Worm (Caenorhabditis elegans) whole organism, young adult: ENCODE results near the gene mltn-1.
A peak's percentile ranks its signal among the peaks of the same experiment; 100 is the strongest.

Source experiments
- B0019.2 ChIP-seq: fragments of 200-800 bp; sonication (Bioruptor generic); conservative IDR thresholded peaks from 2 replicates; pipeline ENCODE4 v1.3.6; 2022; ENCODE audit warnings: missing genetic modification reagents, missing genetic modification characterization, missing compliant biosample characterization
- C06A6.2 ChIP-seq: fragments of 200-800 bp; sonication (Bioruptor generic); conservative IDR thresholded peaks from 2 replicates; pipeline ENCODE4 v1.3.6; 2022; ENCODE audit warnings: missing genetic modification characterization, missing compliant biosample characterization
- F10E7.11 ChIP-seq: sonication (generic microtip); optimal IDR thresholded peaks from 2 replicates; lab custom pipeline; 2017; ENCODE audit warnings: mild to moderate bottlenecking, missing genetic modification characterization, moderate library complexity, missing compliant biosample characterization
- F23B12.7 ChIP-seq: sonication (generic microtip); optimal IDR thresholded peaks from 2 replicates; lab custom pipeline; 2017; ENCODE audit warnings: missing genetic modification characterization, mild to moderate bottlenecking, missing compliant biosample characterization, antibody characterized with exemption, moderate library complexity; ENCODE audit not compliant: insufficient read depth
- F33H1.4 ChIP-seq: fragments of 200-800 bp; sonication (Bioruptor generic); IDR thresholded peaks from 2 replicates; pipeline ENCODE4 v1.3.6; 2022; ENCODE audit warnings: missing genetic modification reagents, missing genetic modification characterization, missing compliant biosample characterization
- F37B4.10 ChIP-seq: fragments of 200-800 bp; sonication (Bioruptor generic); IDR thresholded peaks from 2 replicates; pipeline ENCODE4 v1.3.6; 2022; ENCODE audit warnings: missing genetic modification characterization, missing compliant biosample characterization
- F39B2.1 ChIP-seq: fragments of 200-800 bp; sonication (Bioruptor generic); IDR thresholded peaks from 2 replicates; pipeline ENCODE4 v1.3.6; 2022; ENCODE audit warnings: missing genetic modification reagents, missing genetic modification characterization, missing compliant biosample characterization
- F49E8.2 ChIP-seq: sonication (generic microtip); optimal IDR thresholded peaks from 3 replicates; lab custom pipeline; 2017; ENCODE audit warnings: missing genetic modification characterization, mild to moderate bottlenecking, missing compliant biosample characterization, antibody characterized with exemption, moderate library complexity; ENCODE audit not compliant: insufficient read depth
- Y67H2A.10 ChIP-seq: fragments of 200-800 bp; sonication (Bioruptor generic); conservative IDR thresholded peaks from 2 replicates; pipeline ENCODE4 v1.3.6; 2022; ENCODE audit warnings: missing genetic modification reagents, missing genetic modification characterization, missing compliant biosample characterization
- aptf-3 ChIP-seq: fragments of 200-800 bp; sonication (Bioruptor generic); IDR thresholded peaks from 2 replicates; pipeline ENCODE4 v1.3.6; 2022; ENCODE audit warnings: missing genetic modification characterization, missing compliant biosample characterization
- athp-1 ChIP-seq: sonication (generic microtip); optimal IDR thresholded peaks from 2 replicates; lab custom pipeline; 2017; ENCODE audit warnings: mild to moderate bottlenecking, missing genetic modification characterization, missing compliant biosample characterization
- attf-3 ChIP-seq: fragments of 200-800 bp; sonication (Bioruptor generic); conservative IDR thresholded peaks from 2 replicates; pipeline ENCODE4 v1.3.6; 2022; ENCODE audit warnings: missing genetic modification reagents, missing genetic modification characterization, missing compliant biosample characterization
- attf-5 ChIP-seq: fragments of 200-800 bp; sonication (Bioruptor generic); optimal IDR thresholded peaks from 2 replicates; lab custom pipeline; 2018; ENCODE audit warnings: mild to moderate bottlenecking, missing genetic modification characterization, missing compliant biosample characterization
- cebp-1 ChIP-seq, 2 experiments: fragments of 200-800 bp in 1 of 2; sonication (Bioruptor generic) in 1 of 2; sonication (generic microtip) in 1 of 2; IDR thresholded peaks in 1 of 2; optimal IDR thresholded peaks in 1 of 2; 2 replicates each; pipeline versions ENCODE4 v1.3.6 to Lab custom; 2017 to 2022; ENCODE audit warnings: missing compliant biosample characterization in 2 of 2, missing genetic modification characterization in 2 of 2, mild to moderate bottlenecking in 1 of 2, missing genetic modification reagents in 1 of 2, moderate library complexity in 1 of 2
- ceh-27 ChIP-seq: fragments of 200-800 bp; sonication (Bioruptor generic); optimal IDR thresholded peaks from 2 replicates; lab custom pipeline; 2018; ENCODE audit warnings: mild to moderate bottlenecking, missing genetic modification characterization, moderate library complexity, missing compliant biosample characterization
- ceh-79 ChIP-seq: sonication (generic microtip); optimal IDR thresholded peaks from 2 replicates; lab custom pipeline; 2017; ENCODE audit warnings: mild to moderate bottlenecking, missing genetic modification characterization, missing compliant biosample characterization
- chd-7 ChIP-seq: sonication (generic microtip); optimal IDR thresholded peaks from 2 replicates; lab custom pipeline; 2016; ENCODE audit warnings: mild to moderate bottlenecking, missing genetic modification characterization, moderate library complexity, missing compliant biosample characterization
- die-1 ChIP-seq: sonication (generic microtip); optimal IDR thresholded peaks from 2 replicates; lab custom pipeline; 2016; ENCODE audit warnings: missing genotype, mild to moderate bottlenecking, missing genetic modification characterization, missing compliant biosample characterization
- dox-1 ChIP-seq: fragments of 200-800 bp; sonication (Bioruptor generic); IDR thresholded peaks from 2 replicates; pipeline ENCODE4 v1.3.6; 2022; ENCODE audit warnings: missing genetic modification reagents, missing genetic modification characterization, missing compliant biosample characterization
- dpl-1 ChIP-seq: fragments of 150-350 bp; optimal IDR thresholded peaks from 2 replicates; lab custom pipeline; 2014; ENCODE audit warnings: missing biosample characterization, missing genetic modification reagents, missing genetic modification characterization
- egl-18 ChIP-seq: fragments of 200-800 bp; sonication (Bioruptor generic); IDR thresholded peaks from 2 replicates; pipeline ENCODE4 v1.3.6; 2022; ENCODE audit warnings: missing genetic modification reagents, missing genetic modification characterization, missing compliant biosample characterization
- ets-4 ChIP-seq: fragments of 200-800 bp; sonication (Bioruptor generic); optimal IDR thresholded peaks from 2 replicates; lab custom pipeline; 2018; ENCODE audit warnings: mild to moderate bottlenecking, missing genetic modification characterization, missing compliant biosample characterization
- him-1 ChIP-seq: sonication (generic microtip); optimal IDR thresholded peaks from 2 replicates; lab custom pipeline; 2016; ENCODE audit warnings: missing genotype, missing genetic modification reagents, missing genetic modification characterization, missing compliant biosample characterization
- hlh-12 ChIP-seq: sonication (generic microtip); optimal IDR thresholded peaks from 2 replicates; lab custom pipeline; 2016; ENCODE audit warnings: missing genetic modification characterization, missing compliant biosample characterization
- hlh-26 ChIP-seq: fragments of 200-800 bp; sonication (Bioruptor generic); conservative IDR thresholded peaks from 2 replicates; pipeline ENCODE4 v1.3.6; 2022; ENCODE audit warnings: missing genetic modification reagents, missing genetic modification characterization, missing compliant biosample characterization
- hmg-20 ChIP-seq: fragments of 200-800 bp; sonication (Bioruptor generic); IDR thresholded peaks from 2 replicates; pipeline ENCODE4 v1.3.6; 2022; ENCODE audit warnings: missing genetic modification reagents, missing genetic modification characterization, missing compliant biosample characterization
- let-607 ChIP-seq, 2 experiments: fragments of 200-800 bp in 1 of 2; sonication (Bioruptor generic) in 1 of 2; sonication (generic microtip) in 1 of 2; optimal IDR thresholded peaks; 2 replicates each; lab custom pipeline; 2016 to 2018; ENCODE audit warnings: mild to moderate bottlenecking in 2 of 2, missing compliant biosample characterization in 2 of 2, missing genetic modification characterization in 2 of 2, moderate library complexity in 2 of 2, missing genotype in 1 of 2
- lir-1 ChIP-seq: fragments of 200-800 bp; sonication (Bioruptor generic); conservative IDR thresholded peaks from 2 replicates; pipeline ENCODE4 v1.3.6; 2022; ENCODE audit warnings: missing genetic modification reagents, missing genetic modification characterization, missing compliant biosample characterization
- lsl-1 ChIP-seq: fragments of 200-800 bp; sonication (Bioruptor generic); optimal IDR thresholded peaks from 2 replicates; lab custom pipeline; 2018; ENCODE audit warnings: mild to moderate bottlenecking, missing genetic modification characterization, moderate library complexity, missing compliant biosample characterization
- madf-6 ChIP-seq: fragments of 200-800 bp; sonication (Bioruptor generic); IDR thresholded peaks from 2 replicates; pipeline ENCODE4 v1.3.6; 2022; ENCODE audit warnings: missing genetic modification reagents, missing genetic modification characterization, missing compliant biosample characterization
- mcd-1 ChIP-seq: fragments of 200-800 bp; sonication (Bioruptor generic); IDR thresholded peaks from 2 replicates; pipeline ENCODE4 v1.3.6; 2022; ENCODE audit warnings: missing genetic modification reagents, missing genetic modification characterization, missing compliant biosample characterization
- mel-28 ChIP-seq: sonication (generic microtip); optimal IDR thresholded peaks from 2 replicates; lab custom pipeline; 2016; ENCODE audit warnings: borderline replicate concordance, mild to moderate bottlenecking, missing genetic modification characterization, missing compliant biosample characterization
- mes-4 ChIP-seq: sonication (generic microtip); optimal IDR thresholded peaks from 2 replicates; lab custom pipeline; 2016; ENCODE audit warnings: missing genotype, missing genetic modification characterization, missing compliant biosample characterization
- nhr-120 ChIP-seq: fragments of 200-800 bp; sonication (Bioruptor generic); IDR thresholded peaks from 2 replicates; pipeline ENCODE4 v1.3.6; 2022; ENCODE audit warnings: missing genetic modification characterization, missing compliant biosample characterization
- nhr-27 ChIP-seq: fragments of 200-800 bp; sonication (Bioruptor generic); optimal IDR thresholded peaks from 2 replicates; lab custom pipeline; 2018; ENCODE audit warnings: mild to moderate bottlenecking, missing genetic modification characterization, moderate library complexity, missing compliant biosample characterization
- pbrm-1 ChIP-seq: fragments of 200-800 bp; sonication (Bioruptor generic); IDR thresholded peaks from 2 replicates; pipeline ENCODE4 v1.3.6; 2022; ENCODE audit warnings: missing genetic modification reagents, missing genetic modification characterization, missing compliant biosample characterization
- rpc-1 ChIP-seq, 2 experiments: fragments of 150-350 bp in 1 of 2; sonication (generic microtip) in 1 of 2; optimal IDR thresholded peaks; 2 replicates each; lab custom pipeline; 2014 to 2018; ENCODE audit warnings: missing biosample characterization in 1 of 2, missing genetic modification characterization in 1 of 2, missing genetic modification reagents in 1 of 2, missing genotype in 1 of 2
- snpc-1.3 ChIP-seq: sonication (generic microtip); optimal IDR thresholded peaks from 2 replicates; lab custom pipeline; 2017; ENCODE audit warnings: missing genetic modification characterization, mild to moderate bottlenecking, missing compliant biosample characterization, antibody characterized with exemption, moderate library complexity, missing genotype, missing genetic modification reagents; ENCODE audit not compliant: insufficient read depth
- snpc-4 ChIP-seq, 5 experiments: fragments of 150-350 bp in 1 of 5; sonication (generic microtip) in 4 of 5; optimal IDR thresholded peaks; 2 replicates each; lab custom pipeline; 2014 to 2018; ENCODE audit warnings: missing genetic modification characterization in 5 of 5, missing biosample characterization in 3 of 5, antibody characterized with exemption in 2 of 5, mild to moderate bottlenecking in 2 of 5, missing compliant biosample characterization in 2 of 5, missing genotype in 2 of 5, moderate library complexity in 2 of 5, missing genetic modification reagents in 1 of 5
- somi-1 ChIP-seq: fragments of 200-800 bp; sonication (Bioruptor generic); optimal IDR thresholded peaks from 2 replicates; lab custom pipeline; 2018; ENCODE audit warnings: mild to moderate bottlenecking, missing genetic modification characterization, missing compliant biosample characterization
- sptf-2 ChIP-seq: fragments of 200-800 bp; sonication (Bioruptor generic); optimal IDR thresholded peaks from 2 replicates; lab custom pipeline; 2018; ENCODE audit warnings: mild to moderate bottlenecking, missing genetic modification characterization, missing compliant biosample characterization
- unc-130 ChIP-seq: sonication (generic microtip); optimal IDR thresholded peaks from 2 replicates; lab custom pipeline; 2016; ENCODE audit warnings: missing genetic modification reagents, missing genetic modification characterization, missing compliant biosample characterization
- ztf-18 ChIP-seq: sonication (generic microtip); optimal IDR thresholded peaks from 2 replicates; lab custom pipeline; 2016; ENCODE audit warnings: missing genotype, mild to moderate bottlenecking, missing genetic modification characterization, missing compliant biosample characterization
- ztf-22 ChIP-seq: fragments of 200-800 bp; sonication (Bioruptor generic); optimal IDR thresholded peaks from 2 replicates; lab custom pipeline; 2018; ENCODE audit warnings: mild to moderate bottlenecking, missing genetic modification characterization, moderate library complexity, missing compliant biosample characterization

Gene mltn-1

DNA sequence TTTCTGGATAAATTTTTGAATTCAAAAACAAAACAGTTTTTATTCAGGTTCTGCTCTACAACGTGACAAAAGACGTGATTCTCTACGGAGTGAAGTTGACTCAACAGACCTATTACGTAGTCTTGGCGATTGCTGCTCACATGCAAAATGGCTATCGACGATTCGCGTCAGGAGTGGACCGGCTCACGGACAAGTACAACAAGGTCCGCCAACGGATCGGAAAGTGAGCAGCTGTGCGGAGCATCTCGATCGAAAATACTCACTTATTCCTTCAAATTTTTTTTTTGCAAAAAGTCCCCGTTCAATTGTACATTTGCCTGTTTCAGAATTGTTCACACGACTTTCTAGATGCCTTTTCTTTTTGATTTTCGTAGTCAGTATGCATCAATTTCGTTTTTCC, 14.8 kb upstream of the mltn-1 start:
- TF ChIP-seq sptf-2 (no peak), cebp-1 (GFP tag; IDR thresholded peaks at IDR 0.05; lab: Robert Waterston, UW) (no peak), cebp-1 (tag; optimal IDR thresholded peaks at IDR 0.05; lab: Kevin White, UChicago) (peak; percentile 38), F37B4.10 (GFP tag; lab: Robert Waterston, UW) (0 out of 2 replicates have a peak, but pooled peaks have one; percentile 49)

- TF ChIP-seq ztf-18 (peak; percentile 96), ztf-22 (GFP tag; lab: Kevin White, UChicago) (no peak), hlh-12 (tag; lab: Kevin White, UChicago) (no peak), rpc-1 (optimal IDR thresholded peaks at IDR 0.05; lab: Kevin White, UChicago) (no peak), rpc-1 (tag; optimal IDR thresholded peaks at IDR 0.05; lab: Kevin White, UChicago) (no peak), hmg-20 (GFP tag; lab: Robert Waterston, UW) (0 out of 2 replicates have a peak, but pooled peaks have one; percentile 42), unc-130 (no peak), snpc-1.3 (tag; lab: Kevin White, UChicago) (peak; percentile 6), dpl-1 (GFP tag; lab: Kevin White, UChicago) (peak; percentile 89), nhr-120 (GFP tag; lab: Robert Waterston, UW) (no peak), mel-28 (no peak), ets-4 (GFP tag; lab: Kevin White, UChicago) (no peak), F23B12.7 (tag; lab: Kevin White, UChicago) (no peak), athp-1 (peak; percentile 7), aptf-3 (no peak), F49E8.2 (no peak), chd-7 (tag; lab: Kevin White, UChicago) (no peak), egl-18 (GFP tag; lab: Robert Waterston, UW) (no peak), ceh-27 (peak; percentile 18), somi-1 (GFP tag; lab: Kevin White, UChicago) (no peak), B0019.2 (GFP tag; lab: Robert Waterston, UW) (0 out of 2 replicates have a peak, but pooled peaks have one; percentile 34), lir-1 (GFP tag; lab: Robert Waterston, UW) (peak; percentile 31; the same call in 1 of the 2 replicates), him-1 (tag; lab: Kevin White, UChicago) (no peak), attf-3 (GFP tag; lab: Robert Waterston, UW) (peak; percentile 70), nhr-27 (tag; lab: Kevin White, UChicago) (no peak), dox-1 (GFP tag; lab: Robert Waterston, UW) (peak; percentile 72; the same call in 1 of the 2 replicates), mcd-1 (GFP tag; lab: Robert Waterston, UW) (peak; percentile 93), lsl-1 (GFP tag; lab: Kevin White, UChicago) (peak; percentile 64), ceh-79 (tag; lab: Kevin White, UChicago) (no peak), madf-6 (GFP tag; lab: Robert Waterston, UW) (peak; percentile 77), F10E7.11 (tag; lab: Kevin White, UChicago) (no peak), C06A6.2 (GFP tag; lab: Robert Waterston, UW) (peak; percentile 36; the same call in 1 of the 2 replicates), F33H1.4 (GFP tag; lab: Robert Waterston, UW) (peak; percentile 66), F39B2.1 (GFP tag; lab: Robert Waterston, UW) (no peak), mes-4 (no peak), die-1 (no peak), hlh-26 (GFP tag; lab: Robert Waterston, UW) (no peak), F37B4.10 (GFP tag; lab: Robert Waterston, UW) (no peak), attf-5 (peak; percentile 39), Y67H2A.10 (GFP tag; lab: Robert Waterston, UW) (no peak), pbrm-1 (GFP tag; lab: Robert Waterston, UW) (peak; percentile 84), snpc-4 (GFP tag; optimal IDR thresholded peaks at IDR 0.05; lab: Kevin White, UChicago) (peak; percentile 40), snpc-4 (tag; optimal IDR thresholded peaks at IDR 0.05; lab: Kevin White, UChicago) (peak; percentile 47 to 78 (median 62)), let-607 (tag; optimal IDR thresholded peaks at IDR 0.05; lab: Kevin White, UChicago) (no peak)
Measured at ce11 chrII:13156971-13157370, 11.9 kb upstream of the mltn-1 start, which contains the start of the genes hpr-17 and F32A11.1. Gene hpr-17 (minus strand): TSS chrII:13157047. Gene F32A11.1 (plus strand): TSS chrII:13157329.
